Fruit fly (Drosophila melanogaster) whole organism, wandering third instar larva: ENCODE measurements around the gene CG4854.
A peak's percentile ranks its signal among the peaks of the same experiment; 100 is the strongest.

Experiments used
- Abd-B ChIP-seq: fragments of >200 bp; optimal IDR thresholded peaks from 2 replicates; lab custom pipeline; 2017; ENCODE audit warnings: missing biosample characterization, missing genetic modification characterization
- CG32264 ChIP-seq: fragments of 200-800 bp; sonication (Bioruptor generic); optimal IDR thresholded peaks from 2 replicates; lab custom pipeline; 2016; ENCODE audit warnings: missing biosample characterization, missing genetic modification characterization
- CG9705 ChIP-seq: fragments of 200-800 bp; sonication (Bioruptor generic); optimal IDR thresholded peaks from 2 replicates; lab custom pipeline; 2018; ENCODE audit warnings: missing biosample characterization, mild to moderate bottlenecking, missing genetic modification characterization
- CrebA ChIP-seq: fragments of 200-800 bp; sonication (Bioruptor generic); optimal IDR thresholded peaks from 2 replicates; lab custom pipeline; 2016; ENCODE audit warnings: missing biosample characterization, mild to moderate bottlenecking, missing genetic modification characterization, borderline replicate concordance
- Dfd ChIP-seq: fragments of >200 bp; optimal IDR thresholded peaks from 2 replicates; lab custom pipeline; 2017; ENCODE audit warnings: missing biosample characterization, missing genetic modification characterization
- Dif ChIP-seq: fragments of 200-275, 200-300 bp; sonication (Bioruptor generic); optimal IDR thresholded peaks from 2 replicates; lab custom pipeline; 2018; ENCODE audit warnings: missing biosample characterization, missing genetic modification characterization; ENCODE audit not compliant: partially characterized antibody
- GATAd ChIP-seq: sonication (Bioruptor generic); optimal IDR thresholded peaks from 2 replicates; lab custom pipeline; 2016; ENCODE audit warnings: missing biosample characterization, missing genetic modification characterization
- HLH106 ChIP-seq: fragments of 200-800 bp; optimal IDR thresholded peaks from 3 replicates; lab custom pipeline; 2019; ENCODE audit warnings: missing biosample characterization, mild to moderate bottlenecking, missing genetic modification characterization, moderate library complexity
- Hnf4 ChIP-seq: fragments of 200-800 bp; sonication (Bioruptor generic); optimal IDR thresholded peaks from 2 replicates; lab custom pipeline; 2016; ENCODE audit warnings: missing biosample characterization, mild to moderate bottlenecking, missing genetic modification characterization
- Hr78 ChIP-seq: fragments of >200 bp; optimal IDR thresholded peaks from 2 replicates; lab custom pipeline; 2017; ENCODE audit warnings: missing biosample characterization, missing genetic modification characterization
- Hr83 ChIP-seq: fragments of 200-300 bp; sonication (Bioruptor generic); optimal IDR thresholded peaks from 2 replicates; lab custom pipeline; 2016; ENCODE audit warnings: missing biosample characterization, mild to moderate bottlenecking, missing genetic modification characterization, moderate library complexity; ENCODE audit not compliant: poor library complexity, severe bottlenecking
- Jra ChIP-seq: sonication (Bioruptor generic); optimal IDR thresholded peaks from 2 replicates; lab custom pipeline; 2016; ENCODE audit warnings: missing biosample characterization, missing genetic modification characterization
- Mio ChIP-seq: sonication (Bioruptor generic); optimal IDR thresholded peaks from 2 replicates; lab custom pipeline; 2016; ENCODE audit warnings: missing biosample characterization, missing genetic modification characterization
- Myc ChIP-seq: fragments of >200 bp; optimal IDR thresholded peaks from 2 replicates; lab custom pipeline; 2017
- N ChIP-seq: fragments of >200 bp; optimal IDR thresholded peaks from 2 replicates; lab custom pipeline; 2018; ENCODE audit warnings: missing biosample characterization, missing external identifiers, missing genetic modification characterization
- OdsH ChIP-seq: fragments of 200-800 bp; sonication (Bioruptor generic); optimal IDR thresholded peaks from 2 replicates; lab custom pipeline; 2016; ENCODE audit warnings: missing biosample characterization, mild to moderate bottlenecking, missing genetic modification characterization
- Rel ChIP-seq, 2 experiments: fragments of 200-800 bp; sonication (Bioruptor generic) in 1 of 2; optimal IDR thresholded peaks; 2 replicates in 1 of 2; 3 replicates in 1 of 2; lab custom pipeline; 2016 to 2019; ENCODE audit warnings: mild to moderate bottlenecking in 2 of 2, missing biosample characterization in 2 of 2, missing genetic modification characterization in 2 of 2, moderate library complexity in 1 of 2
- Sp1 ChIP-seq: fragments of 200-800 bp; sonication (Bioruptor generic); optimal IDR thresholded peaks from 3 replicates; lab custom pipeline; 2019; ENCODE audit warnings: missing biosample characterization, mild to moderate bottlenecking, missing genetic modification characterization, moderate library complexity
- Vsx2 ChIP-seq: fragments of 200-300, 225-300 bp; sonication (Bioruptor generic); optimal IDR thresholded peaks from 2 replicates; lab custom pipeline; 2018; ENCODE audit warnings: missing biosample characterization, missing genetic modification characterization; ENCODE audit not compliant: partially characterized antibody
- br ChIP-seq: fragments of 200-800 bp; sonication (Bioruptor generic); optimal IDR thresholded peaks from 2 replicates; lab custom pipeline; 2016; ENCODE audit warnings: missing biosample characterization, missing genetic modification characterization
- brk ChIP-seq: fragments of 200-800 bp; sonication (Bioruptor generic); optimal IDR thresholded peaks from 2 replicates; lab custom pipeline; 2016; ENCODE audit warnings: missing biosample characterization, mild to moderate bottlenecking, missing genetic modification characterization
- dl ChIP-seq, 2 experiments: fragments of 175-275, 200-275 bp in 1 of 2; fragments of 200-275 bp in 1 of 2; sonication (Bioruptor generic); optimal IDR thresholded peaks; lab custom pipeline; 2018; ENCODE audit warnings: mild to moderate bottlenecking in 2 of 2, missing biosample characterization in 2 of 2, missing genetic modification characterization in 2 of 2, moderate library complexity in 2 of 2; ENCODE audit not compliant: partially characterized antibody in 2 of 2, insufficient read depth in 1 of 2
- dmrt93B ChIP-seq: fragments of 200-800 bp; sonication (Bioruptor generic); optimal IDR thresholded peaks from 2 replicates; lab custom pipeline; 2018; ENCODE audit warnings: missing biosample characterization, mild to moderate bottlenecking, missing genetic modification characterization
- dsf ChIP-seq: sonication (Bioruptor generic); optimal IDR thresholded peaks from 2 replicates; lab custom pipeline; 2016; ENCODE audit warnings: missing biosample characterization, missing genetic modification characterization, borderline replicate concordance
- ey ChIP-seq: fragments of 200-800 bp; sonication (Bioruptor generic); optimal IDR thresholded peaks from 2 replicates; lab custom pipeline; 2016; ENCODE audit warnings: missing biosample characterization, missing genetic modification characterization
- foxo ChIP-seq, 2 experiments: fragments of 200-800 bp; sonication (Bioruptor generic); optimal IDR thresholded peaks; 2 replicates in 1 of 2; 3 replicates in 1 of 2; lab custom pipeline; 2016 to 2017; ENCODE audit warnings: missing biosample characterization in 2 of 2, missing genetic modification characterization in 2 of 2
- fru ChIP-seq: fragments of 200-800 bp; sonication (Bioruptor generic); optimal IDR thresholded peaks from 3 replicates; lab custom pipeline; 2016; ENCODE audit warnings: missing biosample characterization, mild to moderate bottlenecking, missing genetic modification characterization
- h ChIP-seq: fragments of 200-800 bp; sonication (Bioruptor generic); optimal IDR thresholded peaks from 3 replicates; lab custom pipeline; 2016; ENCODE audit warnings: missing biosample characterization, mild to moderate bottlenecking, missing genetic modification characterization
- jim ChIP-seq: fragments of 175-275, 200-325 bp; sonication (Bioruptor generic); optimal IDR thresholded peaks from 2 replicates; lab custom pipeline; 2016; ENCODE audit warnings: missing biosample characterization, mild to moderate bottlenecking, missing genetic modification characterization
- lola ChIP-seq: fragments of >200 bp; optimal IDR thresholded peaks from 2 replicates; lab custom pipeline; 2017; ENCODE audit warnings: missing biosample characterization, missing genetic modification characterization
- pan ChIP-seq: fragments of >200 bp; optimal IDR thresholded peaks from 2 replicates; lab custom pipeline; 2017
- psq ChIP-seq: fragments of 200-800 bp; sonication (Bioruptor generic); optimal IDR thresholded peaks from 3 replicates; lab custom pipeline; 2017; ENCODE audit warnings: missing biosample characterization, mild to moderate bottlenecking, missing genetic modification characterization, moderate library complexity
- rgr ChIP-seq: fragments of 200-800 bp; sonication (Bioruptor generic); optimal IDR thresholded peaks from 3 replicates; lab custom pipeline; 2016; ENCODE audit warnings: missing biosample characterization, mild to moderate bottlenecking, missing genetic modification characterization
- sage ChIP-seq: fragments of 200-800 bp; sonication (Bioruptor generic); optimal IDR thresholded peaks from 2 replicates; lab custom pipeline; 2016; ENCODE audit warnings: missing biosample characterization, mild to moderate bottlenecking, missing genetic modification characterization
- sv ChIP-seq: fragments of 200-800 bp; sonication (Bioruptor generic); optimal IDR thresholded peaks from 3 replicates; lab custom pipeline; 2016; ENCODE audit warnings: missing biosample characterization, missing genetic modification characterization
- tai ChIP-seq: sonication (Bioruptor generic); optimal IDR thresholded peaks from 2 replicates; lab custom pipeline; 2016; ENCODE audit warnings: missing biosample characterization, missing genetic modification characterization
- usp ChIP-seq: fragments of >200 bp; optimal IDR thresholded peaks from 2 replicates; lab custom pipeline; 2017; ENCODE audit warnings: missing biosample characterization, missing genetic modification characterization
- woc ChIP-seq: sonication (Bioruptor generic); optimal IDR thresholded peaks from 2 replicates; lab custom pipeline; 2016; ENCODE audit warnings: missing biosample characterization, mild to moderate bottlenecking, missing genetic modification characterization

The CG4854 gene

dm6 chr3R:19998418-19998817, 29.4 kb upstream of the CG4854 start (continued):
- TF ChIP-seq sage (GFP tag; lab: Kevin White, UChicago) (no peak), Myc (lab: Kevin White, UChicago) (no peak), Mio (GFP tag; lab: Kevin White, UChicago) (no peak), CG32264 (GFP tag; lab: Kevin White, UChicago) (no peak), h (GFP tag; lab: Kevin White, UChicago) (peak; percentile 72), Abd-B (GFP tag; lab: Kevin White, UChicago) (no peak), Dif (GFP tag; lab: Kevin White, UChicago) (no peak), Rel (GFP tag; optimal IDR thresholded peaks at IDR 0.05; lab: Kevin White, UChicago) (no peak), Rel (tag; optimal IDR thresholded peaks at IDR 0.05; lab: Kevin White, UChicago) (no peak)

dm6 chr3R:19999474-19999873, 28.4 kb upstream of the CG4854 start:
- TF ChIP-seq psq (GFP tag; lab: Kevin White, UChicago) (peak; percentile 78), br (peak; percentile 46), sage (GFP tag; lab: Kevin White, UChicago) (peak; percentile 10), rgr (peak; percentile 86), OdsH (peak; percentile 86), GATAd (peak; percentile 24), Hr78 (GFP tag; lab: Kevin White, UChicago) (no peak), Myc (lab: Kevin White, UChicago) (no peak), woc (GFP tag; lab: Kevin White, UChicago) (peak; percentile 44), CG32264 (GFP tag; lab: Kevin White, UChicago) (no peak), Abd-B (GFP tag; lab: Kevin White, UChicago) (no peak), dmrt93B (GFP tag; lab: Kevin White, UChicago) (peak; percentile 44), brk (GFP tag; lab: Kevin White, UChicago) (peak; percentile 81), dl (GFP tag; optimal IDR thresholded peaks at IDR 0.05; lab: Kevin White, UChicago; ENCODE audit: insufficient read depth in 1 of 2, partially characterized antibody in 2 of 2) (no peak), lola (GFP tag; lab: Kevin White, UChicago) (no peak), HLH106 (tag; lab: Kevin White, UChicago) (peak; percentile 89), ey (GFP tag; lab: Kevin White, UChicago) (peak; percentile 55), Sp1 (GFP tag; lab: Kevin White, UChicago) (peak; percentile 86), tai (GFP tag; lab: Kevin White, UChicago) (peak; percentile 28), Hnf4 (peak; percentile 45), CrebA (GFP tag; lab: Kevin White, UChicago) (no peak), usp (GFP tag; lab: Kevin White, UChicago) (no peak), Jra (GFP tag; lab: Kevin White, UChicago) (peak; percentile 18), foxo (GFP tag; optimal IDR thresholded peaks at IDR 0.05; lab: Kevin White, UChicago) (peak in 1 of 2 experiments; percentile 83), h (GFP tag; lab: Kevin White, UChicago) (peak; percentile 78), Dif (GFP tag; lab: Kevin White, UChicago) (no peak), Dfd (no peak), Vsx2 (GFP tag; lab: Kevin White, UChicago) (no peak), CG9705 (GFP tag; lab: Kevin White, UChicago) (peak; percentile 52), pan (lab: Kevin White, UChicago) (no peak), Mio (GFP tag; lab: Kevin White, UChicago) (no peak), Rel (GFP tag; optimal IDR thresholded peaks at IDR 0.05; lab: Kevin White, UChicago) (no peak), Rel (tag; optimal IDR thresholded peaks at IDR 0.05; lab: Kevin White, UChicago) (peak; percentile 45), N (no peak), fru (GFP tag; lab: Kevin White, UChicago) (peak; percentile 68), sv (GFP tag; lab: Kevin White, UChicago) (peak; percentile 50)
- TF ChIP-seq, all 38 proteins: peak for 21

dm6 chr3R:20001595-20001997, 26.3 kb upstream of the CG4854 start:
- TF ChIP-seq Hr78 (GFP tag; lab: Kevin White, UChicago) (no peak), ey (GFP tag; lab: Kevin White, UChicago) (no peak), jim (GFP tag; lab: Kevin White, UChicago) (no peak), lola (GFP tag; lab: Kevin White, UChicago) (no peak), sv (GFP tag; lab: Kevin White, UChicago) (no peak), foxo (GFP tag; optimal IDR thresholded peaks at IDR 0.05; lab: Kevin White, UChicago) (peak in 1 of 2 experiments; percentile 31), tai (GFP tag; lab: Kevin White, UChicago) (no peak), pan (lab: Kevin White, UChicago) (no peak), N (no peak), Abd-B (GFP tag; lab: Kevin White, UChicago) (no peak), CrebA (GFP tag; lab: Kevin White, UChicago) (no peak), usp (GFP tag; lab: Kevin White, UChicago) (no peak), Myc (lab: Kevin White, UChicago) (no peak), Vsx2 (GFP tag; lab: Kevin White, UChicago) (no peak), Sp1 (GFP tag; lab: Kevin White, UChicago) (peak; percentile 43), dl (GFP tag; optimal IDR thresholded peaks at IDR 0.05; lab: Kevin White, UChicago; ENCODE audit: insufficient read depth in 1 of 2, partially characterized antibody in 2 of 2) (no peak), Dfd (no peak), brk (GFP tag; lab: Kevin White, UChicago) (no peak), Hr83 (no peak), CG9705 (GFP tag; lab: Kevin White, UChicago) (no peak), GATAd (no peak), Jra (GFP tag; lab: Kevin White, UChicago) (no peak), sage (GFP tag; lab: Kevin White, UChicago) (no peak), h (GFP tag; lab: Kevin White, UChicago) (peak; percentile 23), Hnf4 (peak; percentile 6), dsf (GFP tag; lab: Kevin White, UChicago) (no peak), rgr (peak; percentile 17), woc (GFP tag; lab: Kevin White, UChicago) (peak; percentile 78), br (peak; percentile 8), CG32264 (GFP tag; lab: Kevin White, UChicago) (no peak), Dif (GFP tag; lab: Kevin White, UChicago) (no peak), fru (GFP tag; lab: Kevin White, UChicago) (peak; percentile 44), HLH106 (tag; lab: Kevin White, UChicago) (peak; percentile 38), Rel (GFP tag; optimal IDR thresholded peaks at IDR 0.05; lab: Kevin White, UChicago) (no peak), Rel (tag; optimal IDR thresholded peaks at IDR 0.05; lab: Kevin White, UChicago) (no peak)
